Worm (Caenorhabditis elegans): ENCODE data around the gene C05D11.5.

The C05D11.5 gene

ce11 chrIII:6379129-6379528 is 32.7 kb downstream of the C05D11.5 start, which contains the start of gene C16A3.6:
Gene C16A3.6, plus strand, starts transcription at chrIII:6379212.
- TF ChIP-seq tbx-37 (GFP tag; conservative IDR thresholded peaks at IDR 0.05): no peak
- no peak for TF ChIP-seq hmbx-1 (tag; optimal IDR thresholded peaks at IDR 0.05)
- peak; percentile 82 for TF ChIP-seq ama-1 (optimal IDR thresholded peaks at IDR 0.05)
- peak; percentile 9 for TF ChIP-seq F13C5.2 (tag; optimal IDR thresholded peaks at IDR 0.05)

ce11 chrIII:6374947-6375415 is 36.8 kb downstream of the C05D11.5 start, which contains the start of the genes rps-13 and nfx-1:
Gene rps-13, minus strand, starts transcription at chrIII:6374997.
Gene nfx-1, plus strand, starts transcription at chrIII:6375379.
- TF ChIP-seq B0310.2 (tag; optimal IDR thresholded peaks at IDR 0.05) (no peak), tbx-11 (GFP tag; IDR thresholded peaks at IDR 0.05) (no peak), ama-1 (optimal IDR thresholded peaks at IDR 0.05) (no peak), F13C5.2 (tag; optimal IDR thresholded peaks at IDR 0.05) (peak; percentile 24), scrt-1 (GFP tag; IDR thresholded peaks at IDR 0.05) (no peak)

ce11 chrIII:6373850-6374474 is 37.9 kb downstream of the C05D11.5 start:
- no peak for TF ChIP-seq scrt-1 (GFP tag; IDR thresholded peaks at IDR 0.05)
- no peak for TF ChIP-seq sea-1 (GFP tag; conservative IDR thresholded peaks at IDR 0.05)
- TF ChIP-seq ceh-36 (tag; optimal IDR thresholded peaks at IDR 0.05): no peak
- TF ChIP-seq tbx-11 (GFP tag; IDR thresholded peaks at IDR 0.05): no peak
- TF ChIP-seq hmbx-1 (tag; optimal IDR thresholded peaks at IDR 0.05): no peak
- TF ChIP-seq ets-7 (tag; optimal IDR thresholded peaks at IDR 0.05): no peak
- no peak for TF ChIP-seq tbx-37 (GFP tag; conservative IDR thresholded peaks at IDR 0.05)

ce11 chrIII:6368524-6368923 is 43.3 kb downstream of the C05D11.5 start:
- TF ChIP-seq tra-4 (tag; optimal IDR thresholded peaks at IDR 0.05): no peak
- no peak for TF ChIP-seq sea-1 (GFP tag; conservative IDR thresholded peaks at IDR 0.05)
- no peak for TF ChIP-seq tbx-37 (GFP tag; conservative IDR thresholded peaks at IDR 0.05)
- no peak for TF ChIP-seq tbx-11 (GFP tag; IDR thresholded peaks at IDR 0.05)
- TF ChIP-seq flt-1 (GFP tag; IDR thresholded peaks at IDR 0.05): no peak

- TF ChIP-seq flt-1 (GFP tag; IDR thresholded peaks at IDR 0.05) (no peak), ceh-36 (tag; optimal IDR thresholded peaks at IDR 0.05) (no peak), aly-1 (tag; optimal IDR thresholded peaks at IDR 0.05) (no peak), pes-1 (GFP tag; IDR thresholded peaks at IDR 0.05) (no peak), tbx-11 (GFP tag; IDR thresholded peaks at IDR 0.05) (no peak)
Measured at ce11 chrIII:6367712-6368111, 44.1 kb downstream of the C05D11.5 start, which contains the start of the genes C56G2.15 and thoc-2. Gene C56G2.15, minus strand, starts transcription at chrIII:6367899. Gene thoc-2, plus strand, starts transcription at chrIII:6368042.

- TF ChIP-seq ceh-13 (GFP tag; optimal IDR thresholded peaks at IDR 0.05): no peak
- no peak for TF ChIP-seq sea-1 (GFP tag; conservative IDR thresholded peaks at IDR 0.05)
- no peak for TF ChIP-seq hmg-4 (GFP tag; optimal IDR thresholded peaks at IDR 0.05)
- TF ChIP-seq B0310.2 (tag; optimal IDR thresholded peaks at IDR 0.05): no peak
- no peak for TF ChIP-seq hnd-1 (tag; optimal IDR thresholded peaks at IDR 0.05)
Measured at ce11 chrIII:6364395-6364794, 47.4 kb downstream of the C05D11.5 start.

ce11 chrIII:6362323-6362922 is 49.4 kb downstream of the C05D11.5 start:
- TF ChIP-seq tbx-11 (GFP tag; IDR thresholded peaks at IDR 0.05) (no peak), hmbx-1 (tag; optimal IDR thresholded peaks at IDR 0.05) (no peak), tbx-37 (GFP tag; conservative IDR thresholded peaks at IDR 0.05) (no peak)

ce11 chrIII:6361560-6361959 is 50.3 kb downstream of the C05D11.5 start:
- TF ChIP-seq tra-4 (tag; optimal IDR thresholded peaks at IDR 0.05) (no peak), aly-1 (tag; optimal IDR thresholded peaks at IDR 0.05) (no peak), flt-1 (GFP tag; IDR thresholded peaks at IDR 0.05) (no peak), tbx-37 (GFP tag; conservative IDR thresholded peaks at IDR 0.05) (no peak)

- TF ChIP-seq hnd-1 (tag; optimal IDR thresholded peaks at IDR 0.05) (no peak), ceh-36 (tag; optimal IDR thresholded peaks at IDR 0.05) (no peak), flt-1 (GFP tag; IDR thresholded peaks at IDR 0.05) (no peak), pes-1 (GFP tag; IDR thresholded peaks at IDR 0.05) (no peak), ceh-13 (GFP tag; optimal IDR thresholded peaks at IDR 0.05) (no peak)
Measured at ce11 chrIII:6360825-6361224, 51.0 kb downstream of the C05D11.5 start.

ce11 chrIII:6360114-6360513 is 51.7 kb downstream of the C05D11.5 start:
- no peak for TF ChIP-seq aly-1 (tag; optimal IDR thresholded peaks at IDR 0.05)
- no peak for TF ChIP-seq hmbx-1 (tag; optimal IDR thresholded peaks at IDR 0.05)
- no peak for TF ChIP-seq pes-1 (GFP tag; IDR thresholded peaks at IDR 0.05)
- no peak for TF ChIP-seq hmg-4 (GFP tag; optimal IDR thresholded peaks at IDR 0.05)
- TF ChIP-seq tra-4 (tag; optimal IDR thresholded peaks at IDR 0.05): no peak
- no peak for TF ChIP-seq sea-1 (GFP tag; conservative IDR thresholded peaks at IDR 0.05)
- no peak for TF ChIP-seq ets-7 (tag; optimal IDR thresholded peaks at IDR 0.05)
